Worm (Caenorhabditis elegans) whole organism, young adult: Measurements from ENCODE around the gene cls-1.

Source experiments
- B0261.1 ChIP-seq: sonication (generic microtip); optimal IDR thresholded peaks from 2 replicates; lab custom pipeline; 2016; ENCODE audit warnings: mild to moderate bottlenecking, missing genetic modification characterization, moderate library complexity, missing compliant biosample characterization
- C06A6.2 ChIP-seq: fragments of 200-800 bp; sonication (Bioruptor generic); conservative IDR thresholded peaks from 2 replicates; pipeline ENCODE4 v1.3.6; 2022; ENCODE audit warnings: missing genetic modification characterization, missing compliant biosample characterization
- D2030.7 ChIP-seq: fragments of 200-800 bp; sonication (Bioruptor generic); IDR thresholded peaks from 2 replicates; pipeline ENCODE4 v1.3.6; 2022; ENCODE audit warnings: missing genetic modification reagents, missing genetic modification characterization, missing compliant biosample characterization
- F22D6.2 ChIP-seq: sonication (generic microtip); optimal IDR thresholded peaks from 2 replicates; lab custom pipeline; 2016; ENCODE audit warnings: mild to moderate bottlenecking, missing genetic modification characterization, missing compliant biosample characterization
- F23B12.7 ChIP-seq: sonication (generic microtip); optimal IDR thresholded peaks from 2 replicates; lab custom pipeline; 2017; ENCODE audit warnings: missing genetic modification characterization, mild to moderate bottlenecking, missing compliant biosample characterization, antibody characterized with exemption, moderate library complexity; ENCODE audit not compliant: insufficient read depth
- F33H1.4 ChIP-seq: fragments of 200-800 bp; sonication (Bioruptor generic); IDR thresholded peaks from 2 replicates; pipeline ENCODE4 v1.3.6; 2022; ENCODE audit warnings: missing genetic modification reagents, missing genetic modification characterization, missing compliant biosample characterization
- F37B4.10 ChIP-seq: fragments of 200-800 bp; sonication (Bioruptor generic); IDR thresholded peaks from 2 replicates; pipeline ENCODE4 v1.3.6; 2022; ENCODE audit warnings: missing genetic modification characterization, missing compliant biosample characterization
- F52B5.7 ChIP-seq: sonication (generic microtip); optimal IDR thresholded peaks from 2 replicates; lab custom pipeline; 2016; ENCODE audit warnings: mild to moderate bottlenecking, missing genetic modification characterization, missing compliant biosample characterization
- F57A8.1 ChIP-seq: fragments of 200-800 bp; sonication (Bioruptor generic); optimal IDR thresholded peaks from 2 replicates; lab custom pipeline; 2018; ENCODE audit warnings: mild to moderate bottlenecking, missing genetic modification characterization, moderate library complexity, missing compliant biosample characterization
- T26A5.8 ChIP-seq: sonication (generic microtip); optimal IDR thresholded peaks from 2 replicates; lab custom pipeline; 2016; ENCODE audit warnings: missing genetic modification characterization, missing compliant biosample characterization
- Y53F4B.3 ChIP-seq: fragments of 200-800 bp; sonication (Bioruptor generic); IDR thresholded peaks from 2 replicates; pipeline ENCODE4 v1.3.6; 2022; ENCODE audit warnings: missing genetic modification reagents, missing genetic modification characterization, missing compliant biosample characterization
- aptf-3 ChIP-seq: fragments of 200-800 bp; sonication (Bioruptor generic); IDR thresholded peaks from 2 replicates; pipeline ENCODE4 v1.3.6; 2022; ENCODE audit warnings: missing genetic modification characterization, missing compliant biosample characterization
- attf-6 ChIP-seq: fragments of 200-800 bp; sonication (Bioruptor generic); IDR thresholded peaks from 2 replicates; pipeline ENCODE4 v1.3.6; 2022; ENCODE audit warnings: missing genetic modification reagents, missing genetic modification characterization, missing compliant biosample characterization
- ccch-3 ChIP-seq: fragments of 200-800 bp; sonication (Bioruptor generic); optimal IDR thresholded peaks from 2 replicates; lab custom pipeline; 2018; ENCODE audit warnings: mild to moderate bottlenecking, missing genetic modification characterization, missing compliant biosample characterization
- cebp-1 ChIP-seq, 2 experiments: fragments of 200-800 bp in 1 of 2; sonication (Bioruptor generic) in 1 of 2; sonication (generic microtip) in 1 of 2; IDR thresholded peaks in 1 of 2; optimal IDR thresholded peaks in 1 of 2; 2 replicates each; pipeline versions ENCODE4 v1.3.6 to Lab custom; 2017 to 2022; ENCODE audit warnings: missing compliant biosample characterization in 2 of 2, missing genetic modification characterization in 2 of 2, mild to moderate bottlenecking in 1 of 2, missing genetic modification reagents in 1 of 2, moderate library complexity in 1 of 2
- ceh-27 ChIP-seq: fragments of 200-800 bp; sonication (Bioruptor generic); optimal IDR thresholded peaks from 2 replicates; lab custom pipeline; 2018; ENCODE audit warnings: mild to moderate bottlenecking, missing genetic modification characterization, moderate library complexity, missing compliant biosample characterization
- ceh-79 ChIP-seq: sonication (generic microtip); optimal IDR thresholded peaks from 2 replicates; lab custom pipeline; 2017; ENCODE audit warnings: mild to moderate bottlenecking, missing genetic modification characterization, missing compliant biosample characterization
- ceh-91 ChIP-seq: fragments of 200-800 bp; sonication (Bioruptor generic); IDR thresholded peaks from 2 replicates; pipeline ENCODE4 v1.3.6; 2022; ENCODE audit warnings: missing genetic modification reagents, missing genetic modification characterization, missing compliant biosample characterization
- chd-7 ChIP-seq: sonication (generic microtip); optimal IDR thresholded peaks from 2 replicates; lab custom pipeline; 2016; ENCODE audit warnings: mild to moderate bottlenecking, missing genetic modification characterization, moderate library complexity, missing compliant biosample characterization
- dox-1 ChIP-seq: fragments of 200-800 bp; sonication (Bioruptor generic); IDR thresholded peaks from 2 replicates; pipeline ENCODE4 v1.3.6; 2022; ENCODE audit warnings: missing genetic modification reagents, missing genetic modification characterization, missing compliant biosample characterization
- egrh-3 ChIP-seq: fragments of 200-800 bp; sonication (Bioruptor generic); IDR thresholded peaks from 2 replicates; pipeline ENCODE4 v1.3.6; 2022; ENCODE audit warnings: missing genetic modification reagents, missing genetic modification characterization, missing compliant biosample characterization
- ets-4 ChIP-seq: fragments of 200-800 bp; sonication (Bioruptor generic); optimal IDR thresholded peaks from 2 replicates; lab custom pipeline; 2018; ENCODE audit warnings: mild to moderate bottlenecking, missing genetic modification characterization, missing compliant biosample characterization
- gei-17 ChIP-seq: fragments of 200-800 bp; sonication (Bioruptor generic); optimal IDR thresholded peaks from 2 replicates; lab custom pipeline; 2018; ENCODE audit warnings: mild to moderate bottlenecking, missing genetic modification characterization, missing compliant biosample characterization
- hsf-1 ChIP-seq: fragments of 200-800 bp; sonication (Bioruptor generic); IDR thresholded peaks from 2 replicates; pipeline ENCODE4 v1.3.6; 2022; ENCODE audit warnings: missing genetic modification reagents, missing genetic modification characterization, missing compliant biosample characterization
- lin-26 ChIP-seq: fragments of 200-800 bp; sonication (Bioruptor generic); IDR thresholded peaks from 2 replicates; pipeline ENCODE4 v1.3.6; 2022; ENCODE audit warnings: missing genetic modification reagents, missing genetic modification characterization, missing compliant biosample characterization
- lsl-1 ChIP-seq: fragments of 200-800 bp; sonication (Bioruptor generic); optimal IDR thresholded peaks from 2 replicates; lab custom pipeline; 2018; ENCODE audit warnings: mild to moderate bottlenecking, missing genetic modification characterization, moderate library complexity, missing compliant biosample characterization
- madf-10 ChIP-seq: sonication (generic microtip); optimal IDR thresholded peaks from 2 replicates; lab custom pipeline; 2016; ENCODE audit warnings: mild to moderate bottlenecking, missing genetic modification characterization, missing compliant biosample characterization
- madf-6 ChIP-seq: fragments of 200-800 bp; sonication (Bioruptor generic); IDR thresholded peaks from 2 replicates; pipeline ENCODE4 v1.3.6; 2022; ENCODE audit warnings: missing genetic modification reagents, missing genetic modification characterization, missing compliant biosample characterization
- mcd-1 ChIP-seq: fragments of 200-800 bp; sonication (Bioruptor generic); IDR thresholded peaks from 2 replicates; pipeline ENCODE4 v1.3.6; 2022; ENCODE audit warnings: missing genetic modification reagents, missing genetic modification characterization, missing compliant biosample characterization
- mes-4 ChIP-seq: sonication (generic microtip); optimal IDR thresholded peaks from 2 replicates; lab custom pipeline; 2016; ENCODE audit warnings: missing genotype, missing genetic modification characterization, missing compliant biosample characterization
- nfya-1 ChIP-seq: sonication (generic microtip); optimal IDR thresholded peaks from 2 replicates; lab custom pipeline; 2017; ENCODE audit warnings: antibody characterized with exemption, missing compliant biosample characterization, missing genetic modification characterization, borderline replicate concordance; ENCODE audit not compliant: insufficient read depth
- pbrm-1 ChIP-seq: fragments of 200-800 bp; sonication (Bioruptor generic); IDR thresholded peaks from 2 replicates; pipeline ENCODE4 v1.3.6; 2022; ENCODE audit warnings: missing genetic modification reagents, missing genetic modification characterization, missing compliant biosample characterization
- pha-4 ChIP-seq: fragments of 150-350 bp; sonication (generic microtip); optimal IDR thresholded peaks from 2 replicates; lab custom pipeline; 2014; ENCODE audit warnings: missing biosample characterization, missing genetic modification reagents, missing genetic modification characterization
- rec-8 ChIP-seq, 2 experiments: sonication (generic microtip); optimal IDR thresholded peaks; 2 replicates each; lab custom pipeline; 2016; ENCODE audit warnings: mild to moderate bottlenecking in 2 of 2, missing genetic modification characterization in 2 of 2, missing genetic modification reagents in 2 of 2, missing genotype in 2 of 2, missing biosample characterization in 1 of 2, missing compliant biosample characterization in 1 of 2, moderate library complexity in 1 of 2
- snpc-1.1 ChIP-seq: sonication (generic microtip); optimal IDR thresholded peaks from 2 replicates; lab custom pipeline; 2017; ENCODE audit warnings: missing genetic modification characterization, mild to moderate bottlenecking, missing compliant biosample characterization, antibody characterized with exemption, moderate library complexity, missing genotype, missing genetic modification reagents; ENCODE audit not compliant: insufficient read depth
- snpc-4 ChIP-seq, 5 experiments: fragments of 150-350 bp in 1 of 5; sonication (generic microtip) in 4 of 5; optimal IDR thresholded peaks; 2 replicates each; lab custom pipeline; 2014 to 2018; ENCODE audit warnings: missing genetic modification characterization in 5 of 5, missing biosample characterization in 3 of 5, antibody characterized with exemption in 2 of 5, mild to moderate bottlenecking in 2 of 5, missing compliant biosample characterization in 2 of 5, missing genotype in 2 of 5, moderate library complexity in 2 of 5, missing genetic modification reagents in 1 of 5
- sptf-2 ChIP-seq: fragments of 200-800 bp; sonication (Bioruptor generic); optimal IDR thresholded peaks from 2 replicates; lab custom pipeline; 2018; ENCODE audit warnings: mild to moderate bottlenecking, missing genetic modification characterization, missing compliant biosample characterization
- tbp1 ChIP-seq: fragments of 200-800 bp; sonication (Bioruptor generic); optimal IDR thresholded peaks from 2 replicates; lab custom pipeline; 2018; ENCODE audit warnings: mild to moderate bottlenecking, missing genetic modification characterization, missing compliant biosample characterization
- xnd-1 ChIP-seq: sonication (generic microtip); optimal IDR thresholded peaks from 2 replicates; lab custom pipeline; 2016; ENCODE audit warnings: missing genotype, missing genetic modification reagents, missing genetic modification characterization, missing compliant biosample characterization
- ztf-18 ChIP-seq: sonication (generic microtip); optimal IDR thresholded peaks from 2 replicates; lab custom pipeline; 2016; ENCODE audit warnings: missing genotype, mild to moderate bottlenecking, missing genetic modification characterization, missing compliant biosample characterization
- ztf-25 ChIP-seq: fragments of 200-800 bp; sonication (Bioruptor generic); IDR thresholded peaks from 2 replicates; pipeline ENCODE4 v1.3.6; 2022; ENCODE audit warnings: missing genetic modification reagents, missing genetic modification characterization, missing compliant biosample characterization
- ztf-26 ChIP-seq: sonication (generic microtip); optimal IDR thresholded peaks from 2 replicates; lab custom pipeline; 2017; ENCODE audit warnings: missing genetic modification characterization, missing compliant biosample characterization
- ztf-28 ChIP-seq: fragments of 200-800 bp; sonication (Bioruptor generic); IDR thresholded peaks from 2 replicates; pipeline ENCODE4 v1.3.6; 2022; ENCODE audit warnings: missing genetic modification reagents, missing genetic modification characterization, missing compliant biosample characterization
- ztf-6 ChIP-seq: fragments of 200-800 bp; sonication (Bioruptor generic); IDR thresholded peaks from 2 replicates; pipeline ENCODE4 v1.3.6; 2022; ENCODE audit warnings: missing genetic modification reagents, missing genetic modification characterization, missing compliant biosample characterization

Gene cls-1

DNA sequence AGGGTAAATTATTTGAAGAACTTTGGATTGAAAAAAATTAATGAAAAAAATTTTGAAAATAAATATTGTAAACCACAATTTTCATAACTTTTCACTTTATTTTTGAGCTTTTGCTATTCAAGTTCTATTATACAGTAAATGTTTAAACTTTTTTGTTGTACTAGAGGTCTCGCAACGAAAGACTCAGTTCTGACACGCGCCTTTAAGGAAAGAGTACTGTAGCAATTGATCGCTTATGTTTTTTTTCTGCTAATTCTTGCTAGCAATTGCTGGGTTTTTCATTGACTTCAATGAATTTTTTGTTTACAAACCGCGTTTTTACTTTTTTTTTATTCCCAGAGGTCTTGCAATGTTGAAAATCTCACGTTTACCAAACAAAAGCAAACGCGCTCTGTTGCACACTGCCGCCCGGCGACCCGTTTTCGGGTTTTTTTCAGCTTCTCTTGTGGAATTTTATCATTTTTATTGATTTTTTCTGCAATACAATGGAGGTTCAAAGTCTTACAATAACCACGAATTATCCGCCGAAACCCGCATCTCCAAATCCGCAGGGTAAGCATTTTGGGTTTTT, 44.5 kb upstream of the cls-1 start, which contains the start of gene H14A12.3:
Gene H14A12.3 (plus strand): TSS at position 360 of the 571 bp plus-strand sequence.
- TF ChIP-seq pbrm-1 (GFP tag; lab: Robert Waterston, UW) (0 out of 2 replicates have a peak, but pooled peaks have one; percentile 8), lsl-1 (GFP tag; lab: Kevin White, UChicago) (peak; percentile 84), dox-1 (GFP tag; lab: Robert Waterston, UW) (peak; percentile 27; the same call in 1 of the 2 replicates), ets-4 (GFP tag; lab: Kevin White, UChicago) (no peak), madf-6 (peak; percentile 78), pha-4 (tag; lab: Kevin White, UChicago) (peak; percentile 14), ceh-91 (GFP tag; lab: Robert Waterston, UW) (peak; percentile 55; the same call in 1 of the 2 replicates), hsf-1 (GFP tag; lab: Robert Waterston, UW) (no peak), xnd-1 (peak; percentile 63), mcd-1 (peak; percentile 77), F33H1.4 (GFP tag; lab: Robert Waterston, UW) (peak; percentile 78)
- TF ChIP-seq, all 124 proteins: peak for 9

DNA sequence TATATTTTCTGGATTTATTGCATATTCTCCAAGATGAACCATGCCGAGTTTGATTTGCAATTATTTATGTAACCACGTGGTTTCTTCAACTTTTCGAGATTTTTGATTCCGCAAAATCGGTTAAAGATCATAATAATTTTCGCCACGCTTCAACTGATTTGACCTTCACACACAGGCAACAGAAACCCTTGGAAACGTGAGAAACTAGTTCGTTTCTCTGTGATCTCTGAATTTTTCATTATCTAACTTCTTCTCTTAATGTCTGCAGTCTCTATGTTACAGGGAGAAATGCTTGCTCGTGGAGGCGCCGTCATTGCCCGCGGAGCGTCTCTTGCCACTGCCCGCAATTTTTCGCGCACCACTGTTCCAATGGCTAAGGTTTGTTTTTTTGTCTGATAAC, 42.6 kb upstream of the cls-1 start, which contains the start of gene fum-1:
Gene fum-1 (plus strand): TSS at position 259 of the 400 bp plus-strand sequence.
- TF ChIP-seq lin-26 (GFP tag; lab: Robert Waterston, UW) (no peak), F22D6.2 (no peak), ccch-3 (GFP tag; lab: Kevin White, UChicago) (no peak), ztf-28 (no peak), madf-10 (tag; lab: Kevin White, UChicago) (peak; percentile 40), ztf-18 (tag; lab: Kevin White, UChicago) (peak; percentile 27), F37B4.10 (GFP tag; lab: Robert Waterston, UW) (no peak), ceh-79 (tag; lab: Kevin White, UChicago) (no peak), ceh-27 (GFP tag; lab: Kevin White, UChicago) (peak; percentile 48), attf-6 (GFP tag; lab: Robert Waterston, UW) (no peak), egrh-3 (GFP tag; lab: Robert Waterston, UW) (no peak), aptf-3 (GFP tag; lab: Robert Waterston, UW) (no peak), ztf-26 (tag; lab: Kevin White, UChicago) (peak; percentile 55), chd-7 (tag; lab: Kevin White, UChicago) (no peak), snpc-4 (GFP tag; optimal IDR thresholded peaks at IDR 0.05; lab: Kevin White, UChicago) (no peak), snpc-4 (tag; optimal IDR thresholded peaks at IDR 0.05; lab: Kevin White, UChicago) (no peak), Y53F4B.3 (GFP tag; lab: Robert Waterston, UW) (no peak), snpc-1.1 (no peak), mes-4 (no peak), F23B12.7 (tag; lab: Kevin White, UChicago) (no peak), D2030.7 (no peak), nfya-1 (no peak), gei-17 (GFP tag; lab: Kevin White, UChicago) (no peak), ets-4 (GFP tag; lab: Kevin White, UChicago) (no peak), ztf-6 (GFP tag; lab: Robert Waterston, UW) (no peak), mcd-1 (peak; percentile 56), ztf-25 (GFP tag; lab: Robert Waterston, UW) (no peak), sptf-2 (GFP tag; lab: Kevin White, UChicago) (no peak), cebp-1 (GFP tag; IDR thresholded peaks at IDR 0.05; lab: Robert Waterston, UW) (no peak), cebp-1 (tag; optimal IDR thresholded peaks at IDR 0.05; lab: Kevin White, UChicago) (no peak), B0261.1 (no peak), tbp1 (GFP tag; lab: Kevin White, UChicago) (no peak), T26A5.8 (no peak), C06A6.2 (GFP tag; lab: Robert Waterston, UW) (no peak), xnd-1 (no peak), F57A8.1 (GFP tag; lab: Kevin White, UChicago) (no peak), F52B5.7 (tag; lab: Kevin White, UChicago) (no peak), rec-8 (tag; optimal IDR thresholded peaks at IDR 0.05; lab: Kevin White, UChicago) (no peak)
